Fruit fly (Drosophila melanogaster) whole organism, embryonic: ENCODE data around the gene CG7120.

ENCODE experiments used
- Adf1 ChIP-seq: fragments of 200-800 bp; sonication (Bioruptor generic); IDR thresholded peaks from 2 replicates; pipeline ENCODE4 v1.3.6; 2022; ENCODE audit warnings: missing biosample characterization, missing genetic modification characterization
- Atf3 ChIP-seq: fragments of 200-800 bp; sonication (Bioruptor generic); optimal IDR thresholded peaks from 3 replicates; lab custom pipeline; 2016; ENCODE audit warnings: missing biosample characterization, missing genetic modification characterization
- Blimp-1 ChIP-seq: fragments of 200-800 bp; sonication (Bioruptor generic); optimal IDR thresholded peaks from 3 replicates; lab custom pipeline; 2018; ENCODE audit warnings: missing biosample characterization, missing genetic modification characterization, mild to moderate bottlenecking, moderate library complexity, missing genetic modification reagents
- CG11560 ChIP-seq: fragments of 200-800 bp; sonication (Bioruptor generic); IDR thresholded peaks from 3 replicates; pipeline ENCODE4 v1.3.6; 2022; ENCODE audit warnings: missing biosample characterization, missing genetic modification characterization
- CG12071 ChIP-seq: fragments of 200-800 bp; sonication (Bioruptor generic); optimal IDR thresholded peaks from 3 replicates; lab custom pipeline; 2018; ENCODE audit warnings: missing biosample characterization, mild to moderate bottlenecking, missing genetic modification characterization
- CG15011 ChIP-seq: fragments of 200-800 bp; sonication (Bioruptor generic); optimal IDR thresholded peaks from 3 replicates; lab custom pipeline; 2018; ENCODE audit warnings: missing biosample characterization, mild to moderate bottlenecking, missing genetic modification characterization
- CG15514 ChIP-seq: fragments of 200-800 bp; sonication (Bioruptor generic); optimal IDR thresholded peaks from 3 replicates; lab custom pipeline; 2017; ENCODE audit warnings: missing biosample characterization, missing genetic modification characterization, mild to moderate bottlenecking, moderate library complexity, missing genetic modification reagents
- CG16779 ChIP-seq: fragments of 200-800 bp; sonication (Bioruptor generic); IDR thresholded peaks from 2 replicates; pipeline ENCODE4 v1.3.6; 2022; ENCODE audit warnings: missing biosample characterization, missing genetic modification characterization
- CG16815 ChIP-seq: fragments of 200-800 bp; sonication (Bioruptor generic); optimal IDR thresholded peaks from 3 replicates; lab custom pipeline; 2017; ENCODE audit warnings: missing biosample characterization, mild to moderate bottlenecking, missing genetic modification characterization
- CG18764 ChIP-seq: fragments of 200-800 bp; sonication (Bioruptor generic); optimal IDR thresholded peaks from 3 replicates; lab custom pipeline; 2016; ENCODE audit warnings: missing biosample characterization, missing genetic modification characterization
- CG30020 ChIP-seq: fragments of 200-800 bp; optimal IDR thresholded peaks from 2 replicates; lab custom pipeline; 2019; ENCODE audit warnings: missing biosample characterization, mild to moderate bottlenecking, missing genetic modification characterization, moderate library complexity
- CG30403 ChIP-seq: fragments of 200-800 bp; sonication (Bioruptor generic); optimal IDR thresholded peaks from 3 replicates; lab custom pipeline; 2016; ENCODE audit warnings: missing biosample characterization, missing genetic modification characterization
- CG30431 ChIP-seq: fragments of 200-800 bp; sonication (Bioruptor generic); optimal IDR thresholded peaks from 2 replicates; lab custom pipeline; 2017; ENCODE audit warnings: missing biosample characterization, missing genetic modification characterization
- CG42726 ChIP-seq: fragments of 200-800 bp; sonication (Bioruptor generic); IDR thresholded peaks from 2 replicates; pipeline ENCODE4 v1.3.6; 2022; ENCODE audit warnings: missing biosample characterization, missing genetic modification characterization; ENCODE audit not compliant: partially characterized antibody
- CG6689 ChIP-seq: fragments of 200-800 bp; sonication (Bioruptor generic); IDR thresholded peaks from 2 replicates; pipeline ENCODE4 v1.3.6; 2022; ENCODE audit warnings: missing biosample characterization, missing genetic modification characterization
- CG7271 ChIP-seq: fragments of 200-800 bp; sonication (Bioruptor generic); optimal IDR thresholded peaks from 2 replicates; lab custom pipeline; 2018; ENCODE audit warnings: missing biosample characterization, mild to moderate bottlenecking, missing genetic modification characterization, moderate library complexity
- CG7357 ChIP-seq: fragments of 200-800 bp; sonication (Bioruptor generic); IDR thresholded peaks from 3 replicates; pipeline ENCODE4 v1.3.6; 2022; ENCODE audit warnings: missing biosample characterization, missing genetic modification characterization
- CG7839 ChIP-seq: fragments of 200-800 bp; sonication (Bioruptor generic); optimal IDR thresholded peaks from 3 replicates; lab custom pipeline; 2018; ENCODE audit warnings: missing biosample characterization, mild to moderate bottlenecking, missing genetic modification characterization, moderate library complexity
- CG8478 ChIP-seq: fragments of >200 bp; optimal IDR thresholded peaks from 2 replicates; lab custom pipeline; 2018
- CG8944 ChIP-seq: fragments of 200-800 bp; sonication (Bioruptor generic); optimal IDR thresholded peaks from 3 replicates; lab custom pipeline; 2016; ENCODE audit warnings: missing biosample characterization, missing genetic modification characterization
- CHES-1-like ChIP-seq: fragments of 200-800 bp; sonication (Bioruptor generic); optimal IDR thresholded peaks from 2 replicates; lab custom pipeline; 2016; ENCODE audit warnings: missing biosample characterization, missing genetic modification characterization
- Dbx ChIP-seq: fragments of 200-800 bp; sonication (Bioruptor generic); IDR thresholded peaks from 3 replicates; pipeline ENCODE4 v1.3.6; 2022; ENCODE audit warnings: missing biosample characterization, missing genetic modification characterization
- Elba2 ChIP-seq: fragments of 200-800 bp; sonication (Bioruptor generic); optimal IDR thresholded peaks from 3 replicates; lab custom pipeline; 2016; ENCODE audit warnings: missing biosample characterization, missing genetic modification characterization
- HLHmδ ChIP-seq: fragments of 200-800 bp; sonication (Bioruptor generic); optimal IDR thresholded peaks from 2 replicates; lab custom pipeline; 2018; ENCODE audit warnings: missing biosample characterization, mild to moderate bottlenecking, missing genetic modification characterization, moderate library complexity
- Hand ChIP-seq: fragments of 200-800 bp; sonication (Bioruptor generic); optimal IDR thresholded peaks from 2 replicates; lab custom pipeline; 2017; ENCODE audit warnings: mild to moderate bottlenecking, missing biosample characterization, missing genetic modification reagents, missing genetic modification characterization
- Lim3 ChIP-seq: fragments of 200-800 bp; sonication (Bioruptor generic); IDR thresholded peaks from 2 replicates; pipeline ENCODE4 v1.3.6; 2022; ENCODE audit warnings: missing biosample characterization, missing genetic modification characterization
- Lpt ChIP-seq: fragments of >200 bp; optimal IDR thresholded peaks from 2 replicates; lab custom pipeline; 2018; ENCODE audit warnings: missing biosample characterization, missing genetic modification characterization
- Meics ChIP-seq: fragments of 200-800 bp; sonication (Bioruptor generic); optimal IDR thresholded peaks from 2 replicates; lab custom pipeline; 2017; ENCODE audit warnings: missing biosample characterization, mild to moderate bottlenecking, missing genetic modification characterization
- Neu2 ChIP-seq: fragments of 200-800 bp; sonication (Bioruptor generic); optimal IDR thresholded peaks from 3 replicates; lab custom pipeline; 2016; ENCODE audit warnings: missing biosample characterization, missing genetic modification characterization, borderline replicate concordance
- Nf-YC ChIP-seq: fragments of 200-800 bp; optimal IDR thresholded peaks from 3 replicates; lab custom pipeline; 2019; ENCODE audit warnings: missing biosample characterization, mild to moderate bottlenecking, missing genetic modification characterization, moderate library complexity
- al ChIP-seq: fragments of 200-800 bp; sonication (Bioruptor generic); IDR thresholded peaks from 2 replicates; pipeline ENCODE4 v1.3.6; 2022; ENCODE audit warnings: missing biosample characterization, missing genetic modification characterization
- bowl ChIP-seq: fragments of 200-800 bp; sonication (Bioruptor generic); IDR thresholded peaks from 2 replicates; pipeline ENCODE4 v1.3.6; 2022; ENCODE audit warnings: missing biosample characterization, missing genetic modification characterization
- dysf ChIP-seq: fragments of 200-800 bp; sonication (Bioruptor generic); IDR thresholded peaks from 3 replicates; pipeline ENCODE4 v1.3.6; 2022; ENCODE audit warnings: missing biosample characterization, missing genetic modification characterization
- hbn ChIP-seq: fragments of 200-800 bp; sonication (Bioruptor generic); IDR thresholded peaks from 2 replicates; pipeline ENCODE4 v1.3.6; 2022; ENCODE audit warnings: missing biosample characterization, missing genetic modification characterization; ENCODE audit not compliant: partially characterized antibody
- insv ChIP-seq, 2 experiments: fragments of 200-800 bp; sonication (Bioruptor generic); optimal IDR thresholded peaks; 3 replicates each; lab custom pipeline; 2016 to 2018; ENCODE audit warnings: missing biosample characterization in 2 of 2, missing genetic modification characterization in 2 of 2
- klu ChIP-seq: fragments of 200-800 bp; sonication (Bioruptor generic); IDR thresholded peaks from 2 replicates; pipeline ENCODE4 v1.3.6; 2022; ENCODE audit warnings: missing biosample characterization, missing genetic modification characterization
- knrl ChIP-seq: fragments of 200-800 bp; sonication (Bioruptor generic); IDR thresholded peaks from 3 replicates; pipeline ENCODE4 v1.3.6; 2022; ENCODE audit warnings: missing biosample characterization, missing genetic modification characterization; ENCODE audit not compliant: partially characterized antibody
- lov ChIP-seq, 2 experiments: fragments of 200-800 bp in 1 of 2; fragments of >200 bp in 1 of 2; sonication (Bioruptor generic) in 1 of 2; IDR thresholded peaks in 1 of 2; optimal IDR thresholded peaks in 1 of 2; 2 replicates in 1 of 2; 3 replicates in 1 of 2; pipeline versions ENCODE4 v1.3.6 to Lab custom; 2017 to 2022; ENCODE audit warnings: missing biosample characterization in 1 of 2, missing genetic modification characterization in 1 of 2
- nau ChIP-seq: fragments of 200-800 bp; sonication (Bioruptor generic); optimal IDR thresholded peaks from 3 replicates; lab custom pipeline; 2017; ENCODE audit warnings: missing biosample characterization, mild to moderate bottlenecking, missing genetic modification characterization, missing genetic modification reagents
- nmo ChIP-seq: fragments of 200-800 bp; sonication (Bioruptor generic); optimal IDR thresholded peaks from 2 replicates; lab custom pipeline; 2018; ENCODE audit warnings: missing biosample characterization, mild to moderate bottlenecking, missing genetic modification characterization, moderate library complexity
- nom ChIP-seq: fragments of 200-800 bp; sonication (Bioruptor generic); optimal IDR thresholded peaks from 2 replicates; lab custom pipeline; 2017; ENCODE audit warnings: missing biosample characterization, missing genetic modification characterization, mild to moderate bottlenecking, moderate library complexity, missing genetic modification reagents
- oc ChIP-seq: fragments of 200-800 bp; sonication (Bioruptor generic); optimal IDR thresholded peaks from 2 replicates; lab custom pipeline; 2018; ENCODE audit warnings: missing biosample characterization, mild to moderate bottlenecking, missing genetic modification characterization, moderate library complexity
- salm ChIP-seq: fragments of 200-800 bp; sonication (Bioruptor generic); optimal IDR thresholded peaks from 2 replicates; lab custom pipeline; 2018; ENCODE audit warnings: missing biosample characterization, mild to moderate bottlenecking, missing genetic modification characterization
- sima ChIP-seq: fragments of 200-800 bp; sonication (Bioruptor generic); optimal IDR thresholded peaks from 2 replicates; lab custom pipeline; 2016; ENCODE audit warnings: missing biosample characterization, missing genetic modification characterization
- stwl ChIP-seq: fragments of 200-800 bp; sonication (Bioruptor generic); optimal IDR thresholded peaks from 3 replicates; lab custom pipeline; 2018; ENCODE audit warnings: missing biosample characterization, mild to moderate bottlenecking, missing genetic modification characterization, moderate library complexity
- trem ChIP-seq: fragments of 200-800 bp; optimal IDR thresholded peaks from 3 replicates; lab custom pipeline; 2019; ENCODE audit warnings: missing biosample characterization, mild to moderate bottlenecking, missing genetic modification characterization, moderate library complexity
- trh ChIP-seq: fragments of 200-800 bp; sonication (Bioruptor generic); optimal IDR thresholded peaks from 2 replicates; lab custom pipeline; 2016; ENCODE audit warnings: missing biosample characterization, missing genetic modification characterization
- tx ChIP-seq: fragments of 200-800 bp; sonication (Bioruptor generic); optimal IDR thresholded peaks from 2 replicates; lab custom pipeline; 2016; ENCODE audit warnings: missing biosample characterization, missing genetic modification characterization
- vfl ChIP-seq: fragments of 200-800 bp; sonication (Bioruptor generic); optimal IDR thresholded peaks from 2 replicates; lab custom pipeline; 2016; ENCODE audit warnings: missing biosample characterization, missing genetic modification characterization
- zen2 ChIP-seq: fragments of 200-800 bp; sonication (Bioruptor generic); IDR thresholded peaks from 3 replicates; pipeline ENCODE4 v1.3.6; 2022; ENCODE audit warnings: missing biosample characterization, missing genetic modification characterization; ENCODE audit not compliant: partially characterized antibody
- zfh2 ChIP-seq: fragments of 200-800 bp; sonication (Bioruptor generic); optimal IDR thresholded peaks from 2 replicates; lab custom pipeline; 2016; ENCODE audit warnings: missing biosample characterization, missing genetic modification characterization

The CG7120 gene

DNA sequence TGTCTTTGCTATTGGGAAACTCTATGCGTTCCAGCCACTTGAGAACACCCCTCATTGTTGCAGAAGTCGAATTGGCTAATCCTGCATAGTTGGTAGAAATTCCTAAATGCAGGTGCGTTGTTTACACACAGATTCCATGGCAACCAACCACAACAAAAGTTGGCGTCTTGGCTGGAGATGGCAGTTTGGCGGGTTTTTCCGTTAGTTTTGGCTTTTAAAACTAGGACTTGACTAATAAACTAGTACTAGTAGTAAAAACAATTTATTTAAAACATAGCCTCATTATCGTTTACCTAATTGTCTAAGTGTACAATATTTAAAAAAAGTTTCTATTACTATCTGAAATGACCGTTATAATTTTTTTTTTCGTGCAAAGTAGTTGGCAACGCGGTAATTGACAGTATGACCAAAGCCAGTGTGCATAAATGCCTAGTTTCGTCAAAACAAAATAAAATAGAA, 15.7 kb downstream of the CG7120 start, which contains the start of gene Exo70 (continued):
- no peak for TF ChIP-seq klu
- TF ChIP-seq CG16779: no peak
- 0 out of 3 replicates have a peak, but pooled peaks have one; percentile 31 for TF ChIP-seq knrl
- TF ChIP-seq Nf-YC (tag; lab: Kevin White, UChicago): no peak
- no peak for TF ChIP-seq lov (optimal IDR thresholded peaks at IDR 0.05; lab: Kevin White, UChicago)
- no peak for TF ChIP-seq lov (GFP tag; IDR thresholded peaks at IDR 0.05; lab: Robert Waterston, UW)
- no peak for TF ChIP-seq CG11560
- peak; percentile 71 for TF ChIP-seq Elba2
- TF ChIP-seq CG8944 (GFP tag; lab: Kevin White, UChicago): no peak
- TF ChIP-seq dysf (GFP tag; lab: Robert Waterston, UW): no peak
- TF ChIP-seq stwl (tag; lab: Kevin White, UChicago): peak; percentile 69
- TF ChIP-seq CG30431 (GFP tag; lab: Kevin White, UChicago): no peak
- no peak for TF ChIP-seq CG7839 (tag; lab: Kevin White, UChicago)
- no peak for TF ChIP-seq Dbx (GFP tag; lab: Robert Waterston, UW)
- TF ChIP-seq CG6689 (GFP tag; lab: Robert Waterston, UW): no peak
- TF ChIP-seq Meics (GFP tag; lab: Kevin White, UChicago): no peak
- TF ChIP-seq oc: no peak
- no peak for TF ChIP-seq CG18764
- TF ChIP-seq salm (tag; lab: Kevin White, UChicago): peak; percentile 13
- no peak for TF ChIP-seq CG7271 (tag; lab: Kevin White, UChicago)
- TF ChIP-seq CG12071 (GFP tag; lab: Kevin White, UChicago): no peak
- TF ChIP-seq trh (GFP tag; lab: Kevin White, UChicago): no peak
- TF ChIP-seq insv (GFP tag; optimal IDR thresholded peaks at IDR 0.05; lab: Kevin White, UChicago): peak in 1 of 2 experiments; percentile 19
- peak; percentile 50 for TF ChIP-seq trem
- TF ChIP-seq Neu2: no peak
- TF ChIP-seq zen2: no peak
- TF ChIP-seq tx (GFP tag; lab: Kevin White, UChicago): no peak
- TF ChIP-seq CG7357 (GFP tag; lab: Robert Waterston, UW): no peak
- TF ChIP-seq sima (GFP tag; lab: Kevin White, UChicago): no peak
- TF ChIP-seq hbn (GFP tag; lab: Robert Waterston, UW): no peak
- no peak for TF ChIP-seq zfh2
- no peak for TF ChIP-seq CG8478 (lab: Kevin White, UChicago)
- no peak for TF ChIP-seq CG16815 (GFP tag; lab: Kevin White, UChicago)
- no peak for TF ChIP-seq al (GFP tag; lab: Robert Waterston, UW)
- no peak for TF ChIP-seq vfl (GFP tag; lab: Kevin White, UChicago)
- peak; percentile 65 for TF ChIP-seq nmo (GFP tag; lab: Kevin White, UChicago)
- no peak for TF ChIP-seq nom (GFP tag; lab: Kevin White, UChicago)
- no peak for TF ChIP-seq bowl (GFP tag; lab: Robert Waterston, UW)
- TF ChIP-seq CHES-1-like: peak; percentile 49
- TF ChIP-seq Lpt (GFP tag; lab: Kevin White, UChicago): no peak
- TF ChIP-seq CG30020 (tag; lab: Kevin White, UChicago): no peak
- no peak for TF ChIP-seq Blimp-1 (GFP tag; lab: Kevin White, UChicago)
- TF ChIP-seq Hand (GFP tag; lab: Kevin White, UChicago): no peak
- TF ChIP-seq CG15514: peak; percentile 43
- TF ChIP-seq Adf1: no peak
- TF ChIP-seq CG42726: no peak
- no peak for TF ChIP-seq Lim3 (GFP tag; lab: Robert Waterston, UW)
- TF ChIP-seq nau: no peak
- TF ChIP-seq HLHmδ (GFP tag; lab: Kevin White, UChicago): no peak
- TF ChIP-seq Atf3 (GFP tag; lab: Kevin White, UChicago): no peak
- no peak for TF ChIP-seq CG15011 (GFP tag; lab: Kevin White, UChicago)
- peak; percentile 32 for TF ChIP-seq CG30403 (GFP tag; lab: Kevin White, UChicago)
